Worm (Caenorhabditis elegans) whole organism, young adult: ENCODE results near the gene srx-87.

Experiments
- B0019.2 ChIP-seq: fragments of 200-800 bp; sonication (Bioruptor generic); conservative IDR thresholded peaks from 2 replicates; pipeline ENCODE4 v1.3.6; 2022; ENCODE audit warnings: missing genetic modification reagents, missing genetic modification characterization, missing compliant biosample characterization
- B0336.3 ChIP-seq: fragments of 200-800 bp; sonication (Bioruptor generic); IDR thresholded peaks from 2 replicates; pipeline ENCODE4 v1.3.6; 2022; ENCODE audit warnings: missing genetic modification characterization, missing compliant biosample characterization
- C17E4.6 ChIP-seq: fragments of 200-800 bp; sonication (Bioruptor generic); IDR thresholded peaks from 2 replicates; pipeline ENCODE4 v1.3.6; 2022; ENCODE audit warnings: missing genetic modification reagents, missing genetic modification characterization, missing compliant biosample characterization
- D2030.7 ChIP-seq: fragments of 200-800 bp; sonication (Bioruptor generic); IDR thresholded peaks from 2 replicates; pipeline ENCODE4 v1.3.6; 2022; ENCODE audit warnings: missing genetic modification reagents, missing genetic modification characterization, missing compliant biosample characterization
- F55B11.4 ChIP-seq: sonication (generic microtip); optimal IDR thresholded peaks from 2 replicates; lab custom pipeline; 2016; ENCODE audit warnings: missing compliant biosample characterization, missing genetic modification characterization, borderline replicate concordance; ENCODE audit not compliant: insufficient read depth
- Y56A3A.18 ChIP-seq: fragments of 200-800 bp; sonication (Bioruptor generic); IDR thresholded peaks from 2 replicates; pipeline ENCODE4 v1.3.6; 2022; ENCODE audit warnings: missing genetic modification reagents, missing genetic modification characterization, missing compliant biosample characterization
- Y67H2A.10 ChIP-seq: fragments of 200-800 bp; sonication (Bioruptor generic); conservative IDR thresholded peaks from 2 replicates; pipeline ENCODE4 v1.3.6; 2022; ENCODE audit warnings: missing genetic modification reagents, missing genetic modification characterization, missing compliant biosample characterization
- Y79H2A.3 ChIP-seq: fragments of 200-800 bp; sonication (Bioruptor generic); conservative IDR thresholded peaks from 2 replicates; pipeline ENCODE4 v1.3.6; 2022; ENCODE audit warnings: missing genetic modification reagents, missing genetic modification characterization, missing compliant biosample characterization
- ama-1 ChIP-seq, 3 experiments: fragments of 150-350 bp in 1 of 3; sonication (generic microtip) in 2 of 3; optimal IDR thresholded peaks; 2 replicates each; lab custom pipeline; 2014 to 2018; ENCODE audit warnings: missing biosample characterization in 2 of 3, missing genetic modification characterization in 2 of 3, missing genetic modification reagents in 2 of 3
- attf-5 ChIP-seq: fragments of 200-800 bp; sonication (Bioruptor generic); optimal IDR thresholded peaks from 2 replicates; lab custom pipeline; 2018; ENCODE audit warnings: mild to moderate bottlenecking, missing genetic modification characterization, missing compliant biosample characterization
- bed-1 ChIP-seq: fragments of 200-800 bp; sonication (Bioruptor generic); IDR thresholded peaks from 2 replicates; pipeline ENCODE4 v1.3.6; 2022; ENCODE audit warnings: missing genetic modification reagents, missing genetic modification characterization, missing compliant biosample characterization
- bed-2 ChIP-seq: fragments of 200-800 bp; sonication (Bioruptor generic); IDR thresholded peaks from 2 replicates; pipeline ENCODE4 v1.3.6; 2022; ENCODE audit warnings: missing genetic modification reagents, missing genetic modification characterization, missing compliant biosample characterization
- ccch-3 ChIP-seq: fragments of 200-800 bp; sonication (Bioruptor generic); optimal IDR thresholded peaks from 2 replicates; lab custom pipeline; 2018; ENCODE audit warnings: mild to moderate bottlenecking, missing genetic modification characterization, missing compliant biosample characterization
- cebp-2 ChIP-seq: fragments of 200-800 bp; sonication (Bioruptor generic); IDR thresholded peaks from 2 replicates; pipeline ENCODE4 v1.3.6; 2022; ENCODE audit warnings: missing genetic modification characterization, missing compliant biosample characterization
- ceh-100 ChIP-seq: fragments of 200-800 bp; sonication (Bioruptor generic); IDR thresholded peaks from 2 replicates; pipeline ENCODE4 v1.3.6; 2022; ENCODE audit warnings: missing genetic modification reagents, missing genetic modification characterization, missing compliant biosample characterization
- ceh-27 ChIP-seq: fragments of 200-800 bp; sonication (Bioruptor generic); optimal IDR thresholded peaks from 2 replicates; lab custom pipeline; 2018; ENCODE audit warnings: mild to moderate bottlenecking, missing genetic modification characterization, moderate library complexity, missing compliant biosample characterization
- ceh-40 ChIP-seq: fragments of 200-800 bp; sonication (Bioruptor generic); IDR thresholded peaks from 2 replicates; pipeline ENCODE4 v1.3.6; 2022; ENCODE audit warnings: missing genetic modification characterization, missing compliant biosample characterization
- ceh-79 ChIP-seq: sonication (generic microtip); optimal IDR thresholded peaks from 2 replicates; lab custom pipeline; 2017; ENCODE audit warnings: mild to moderate bottlenecking, missing genetic modification characterization, missing compliant biosample characterization
- ceh-91 ChIP-seq: fragments of 200-800 bp; sonication (Bioruptor generic); IDR thresholded peaks from 2 replicates; pipeline ENCODE4 v1.3.6; 2022; ENCODE audit warnings: missing genetic modification reagents, missing genetic modification characterization, missing compliant biosample characterization
- chd-7 ChIP-seq: sonication (generic microtip); optimal IDR thresholded peaks from 2 replicates; lab custom pipeline; 2016; ENCODE audit warnings: mild to moderate bottlenecking, missing genetic modification characterization, moderate library complexity, missing compliant biosample characterization
- dpff-1 ChIP-seq: sonication (generic microtip); optimal IDR thresholded peaks from 2 replicates; lab custom pipeline; 2017; ENCODE audit warnings: mild to moderate bottlenecking, missing genetic modification characterization, missing compliant biosample characterization
- ekl-4 ChIP-seq: fragments of 200-800 bp; sonication (Bioruptor generic); IDR thresholded peaks from 2 replicates; pipeline ENCODE4 v1.3.6; 2022; ENCODE audit warnings: missing genetic modification reagents, missing genetic modification characterization, missing compliant biosample characterization
- hlh-26 ChIP-seq: fragments of 200-800 bp; sonication (Bioruptor generic); conservative IDR thresholded peaks from 2 replicates; pipeline ENCODE4 v1.3.6; 2022; ENCODE audit warnings: missing genetic modification reagents, missing genetic modification characterization, missing compliant biosample characterization
- lag-1 ChIP-seq: fragments of 200-800 bp; sonication (Bioruptor generic); IDR thresholded peaks from 2 replicates; pipeline ENCODE4 v1.3.6; 2022; ENCODE audit warnings: missing genetic modification reagents, missing genetic modification characterization, missing compliant biosample characterization
- let-526 ChIP-seq: fragments of 200-800 bp; sonication (Bioruptor generic); IDR thresholded peaks from 2 replicates; pipeline ENCODE4 v1.3.6; 2022; ENCODE audit warnings: missing genetic modification reagents, missing genetic modification characterization, missing compliant biosample characterization
- lin-26 ChIP-seq: fragments of 200-800 bp; sonication (Bioruptor generic); IDR thresholded peaks from 2 replicates; pipeline ENCODE4 v1.3.6; 2022; ENCODE audit warnings: missing genetic modification reagents, missing genetic modification characterization, missing compliant biosample characterization
- lin-35 ChIP-seq, 3 experiments: fragments of 150-350 bp in 2 of 3; sonication (generic microtip) in 1 of 3; optimal IDR thresholded peaks; 2 replicates each; lab custom pipeline; 2014 to 2018; ENCODE audit warnings: missing biosample characterization in 3 of 3, missing genetic modification characterization in 3 of 3, missing genetic modification reagents in 3 of 3
- lin-54 ChIP-seq: fragments of 200-800 bp; sonication (Bioruptor generic); optimal IDR thresholded peaks from 2 replicates; lab custom pipeline; 2018; ENCODE audit warnings: mild to moderate bottlenecking, missing genetic modification characterization, missing compliant biosample characterization
- mcd-1 ChIP-seq: fragments of 200-800 bp; sonication (Bioruptor generic); IDR thresholded peaks from 2 replicates; pipeline ENCODE4 v1.3.6; 2022; ENCODE audit warnings: missing genetic modification reagents, missing genetic modification characterization, missing compliant biosample characterization
- nfyb-1 ChIP-seq: fragments of 200-800 bp; sonication (Bioruptor generic); IDR thresholded peaks from 2 replicates; pipeline ENCODE4 v1.3.6; 2022; ENCODE audit warnings: missing genetic modification reagents, missing genetic modification characterization, missing compliant biosample characterization
- nhr-120 ChIP-seq: fragments of 200-800 bp; sonication (Bioruptor generic); IDR thresholded peaks from 2 replicates; pipeline ENCODE4 v1.3.6; 2022; ENCODE audit warnings: missing genetic modification characterization, missing compliant biosample characterization
- nhr-80 ChIP-seq: sonication (generic microtip); optimal IDR thresholded peaks from 2 replicates; lab custom pipeline; 2016; ENCODE audit warnings: missing genetic modification characterization, missing compliant biosample characterization
- rec-8 ChIP-seq, 2 experiments: sonication (generic microtip); optimal IDR thresholded peaks; 2 replicates each; lab custom pipeline; 2016; ENCODE audit warnings: mild to moderate bottlenecking in 2 of 2, missing genetic modification characterization in 2 of 2, missing genetic modification reagents in 2 of 2, missing genotype in 2 of 2, missing biosample characterization in 1 of 2, missing compliant biosample characterization in 1 of 2, moderate library complexity in 1 of 2
- repo-1 ChIP-seq: sonication (generic microtip); optimal IDR thresholded peaks from 2 replicates; lab custom pipeline; 2017; ENCODE audit warnings: mild to moderate bottlenecking, missing genetic modification characterization, missing compliant biosample characterization
- sea-2 ChIP-seq: fragments of 200-800 bp; sonication (Bioruptor generic); IDR thresholded peaks from 2 replicates; pipeline ENCODE4 v1.3.6; 2022; ENCODE audit warnings: missing genetic modification characterization, missing compliant biosample characterization
- snpc-1.3 ChIP-seq: sonication (generic microtip); optimal IDR thresholded peaks from 2 replicates; lab custom pipeline; 2017; ENCODE audit warnings: missing genetic modification characterization, mild to moderate bottlenecking, missing compliant biosample characterization, antibody characterized with exemption, moderate library complexity, missing genotype, missing genetic modification reagents; ENCODE audit not compliant: insufficient read depth
- snpc-4 ChIP-seq, 5 experiments: fragments of 150-350 bp in 1 of 5; sonication (generic microtip) in 4 of 5; optimal IDR thresholded peaks; 2 replicates each; lab custom pipeline; 2014 to 2018; ENCODE audit warnings: missing genetic modification characterization in 5 of 5, missing biosample characterization in 3 of 5, antibody characterized with exemption in 2 of 5, mild to moderate bottlenecking in 2 of 5, missing compliant biosample characterization in 2 of 5, missing genotype in 2 of 5, moderate library complexity in 2 of 5, missing genetic modification reagents in 1 of 5
- tbp1 ChIP-seq: fragments of 200-800 bp; sonication (Bioruptor generic); optimal IDR thresholded peaks from 2 replicates; lab custom pipeline; 2018; ENCODE audit warnings: mild to moderate bottlenecking, missing genetic modification characterization, missing compliant biosample characterization
- xnd-1 ChIP-seq: sonication (generic microtip); optimal IDR thresholded peaks from 2 replicates; lab custom pipeline; 2016; ENCODE audit warnings: missing genotype, missing genetic modification reagents, missing genetic modification characterization, missing compliant biosample characterization
- ztf-25 ChIP-seq: fragments of 200-800 bp; sonication (Bioruptor generic); IDR thresholded peaks from 2 replicates; pipeline ENCODE4 v1.3.6; 2022; ENCODE audit warnings: missing genetic modification reagents, missing genetic modification characterization, missing compliant biosample characterization
- ztf-26 ChIP-seq: sonication (generic microtip); optimal IDR thresholded peaks from 2 replicates; lab custom pipeline; 2017; ENCODE audit warnings: missing genetic modification characterization, missing compliant biosample characterization
- ztf-28 ChIP-seq: fragments of 200-800 bp; sonication (Bioruptor generic); IDR thresholded peaks from 2 replicates; pipeline ENCODE4 v1.3.6; 2022; ENCODE audit warnings: missing genetic modification reagents, missing genetic modification characterization, missing compliant biosample characterization

The srx-87 gene

ce11 chrV:11562643-11563042, 2.0 kb upstream of the srx-87 start, which contains the start of gene srx-86:
TSS of gene srx-86 (plus strand) at chrV:11562943.
- TF ChIP-seq ceh-91 (no peak), lin-26 (GFP tag; lab: Robert Waterston, UW) (no peak), lin-54 (GFP tag; lab: Kevin White, UChicago) (no peak), ceh-79 (no peak), dpff-1 (tag; lab: Kevin White, UChicago) (no peak), repo-1 (no peak), sea-2 (GFP tag; lab: Robert Waterston, UW) (no peak)
- TF ChIP-seq, all 124 proteins: peak for 0

- TF ChIP-seq let-526 (GFP tag; lab: Robert Waterston, UW) (no peak), nhr-120 (GFP tag; lab: Robert Waterston, UW) (no peak), bed-1 (GFP tag; lab: Robert Waterston, UW) (no peak), ceh-40 (GFP tag; lab: Robert Waterston, UW) (no peak), ceh-100 (GFP tag; lab: Robert Waterston, UW) (no peak), Y56A3A.18 (GFP tag; lab: Robert Waterston, UW) (no peak), lin-35 (GFP tag; optimal IDR thresholded peaks at IDR 0.05; lab: Kevin White, UChicago) (no peak), nhr-80 (tag; lab: Kevin White, UChicago) (peak; percentile 5)
Observed at ce11 chrV:11570169-11570651, 5.5 kb downstream of the srx-87 start, which contains the start of the genes nhr-101 and pms-2. TSS of gene nhr-101 (plus strand) at chrV:11570476. TSS of gene pms-2 (minus strand) at chrV:11570601.

DNA sequence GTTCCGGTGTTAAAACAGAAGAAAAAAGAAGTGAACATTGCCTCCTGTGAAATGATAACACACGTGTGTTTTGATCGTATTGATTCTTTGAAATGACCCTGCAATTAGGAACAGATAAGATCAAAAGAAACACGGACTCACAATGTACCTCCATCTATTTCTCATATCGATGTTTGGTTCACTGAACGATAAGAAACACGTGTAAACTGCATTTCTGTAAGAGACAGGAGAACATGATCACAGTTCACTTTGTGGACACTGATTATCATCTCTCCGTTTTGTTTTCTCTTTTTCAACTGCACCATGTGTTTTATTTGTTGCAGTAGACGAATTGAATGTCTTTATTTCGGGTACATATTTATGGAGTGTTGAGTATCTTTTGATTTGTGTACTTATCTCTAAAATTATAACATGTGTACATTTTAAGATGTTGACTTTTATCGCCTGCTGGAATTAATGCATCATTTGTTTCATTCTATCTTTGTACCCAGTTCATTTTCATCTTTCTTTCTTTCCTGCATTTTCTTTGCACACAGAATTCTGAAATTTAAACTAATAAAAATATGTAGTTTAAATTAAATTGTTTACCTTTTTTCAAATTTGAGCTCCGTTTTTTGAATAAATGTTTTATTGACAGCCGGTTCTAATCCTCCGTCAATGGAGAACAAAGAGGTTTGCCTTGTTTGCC, 8.3 kb downstream of the srx-87 start, which contains the start of the genes H12C20.7 and nhr-68:
H12C20.7 (minus strand) TSS at position 188 of the 688 bp plus-strand sequence.
nhr-68 (plus strand) TSS at position 638 of the 688 bp plus-strand sequence.
- no peak for TF ChIP-seq snpc-1.3
- TF ChIP-seq hlh-26 (GFP tag; lab: Robert Waterston, UW) = no peak
- TF ChIP-seq chd-7 (tag; lab: Kevin White, UChicago) = peak; percentile 95
- no peak for TF ChIP-seq Y67H2A.10 (GFP tag; lab: Robert Waterston, UW)
- peak; percentile 97 for TF ChIP-seq ztf-26
- TF ChIP-seq snpc-4 (GFP tag; optimal IDR thresholded peaks at IDR 0.05; lab: Kevin White, UChicago) = no peak
- peak in 2 of 4 experiments; percentile 63 to 69 for TF ChIP-seq snpc-4 (tag; optimal IDR thresholded peaks at IDR 0.05; lab: Kevin White, UChicago)
- TF ChIP-seq bed-2 (GFP tag; lab: Robert Waterston, UW) = no peak
- no peak for TF ChIP-seq ccch-3 (GFP tag; lab: Kevin White, UChicago)
- no peak for TF ChIP-seq B0019.2
- peak; percentile 70 for TF ChIP-seq tbp1
- no peak for TF ChIP-seq C17E4.6 (GFP tag; lab: Robert Waterston, UW)
- TF ChIP-seq ztf-25 (GFP tag; lab: Robert Waterston, UW) = no peak
- 0 out of 2 replicates have a peak, but pooled peaks have one; percentile 21 for TF ChIP-seq mcd-1
- peak; percentile 83; the same call in 1 of the 2 replicates for TF ChIP-seq B0336.3
- TF ChIP-seq lag-1 (GFP tag; lab: Robert Waterston, UW) = 0 out of 2 replicates have a peak, but pooled peaks have one; percentile 38
- no peak for TF ChIP-seq F55B11.4 (tag; lab: Kevin White, UChicago)
- no peak for TF ChIP-seq rec-8 (tag; optimal IDR thresholded peaks at IDR 0.05; lab: Kevin White, UChicago)
- TF ChIP-seq D2030.7 (GFP tag; lab: Robert Waterston, UW) = no peak
- TF ChIP-seq nfyb-1 (GFP tag; lab: Robert Waterston, UW) = peak; percentile 92
- TF ChIP-seq ekl-4 (GFP tag; lab: Robert Waterston, UW) = 0 out of 2 replicates have a peak, but pooled peaks have one; percentile 37
- TF ChIP-seq ceh-27 = peak; percentile 23
- peak; percentile 70 for TF ChIP-seq attf-5 (GFP tag; lab: Kevin White, UChicago)
- TF ChIP-seq ztf-28 (GFP tag; lab: Robert Waterston, UW) = no peak
- no peak for TF ChIP-seq ama-1 (optimal IDR thresholded peaks at IDR 0.05; lab: Kevin White, UChicago)
- no peak for TF ChIP-seq ama-1 (GFP tag; optimal IDR thresholded peaks at IDR 0.05; lab: Kevin White, UChicago)
- TF ChIP-seq cebp-2 (GFP tag; lab: Robert Waterston, UW) = no peak
- TF ChIP-seq xnd-1 (tag; lab: Kevin White, UChicago) = no peak
- peak; percentile 60 for TF ChIP-seq lin-54 (GFP tag; lab: Kevin White, UChicago)
- 0 out of 2 replicates have a peak, but pooled peaks have one; percentile 27 for TF ChIP-seq Y79H2A.3
